Fruit fly (Drosophila melanogaster) whole organism, embryonic: ENCODE results near the gene CG7407.

ENCODE experiments used
- ATbp ChIP-seq: fragments of 200-800 bp; sonication (Bioruptor generic); optimal IDR thresholded peaks from 2 replicates; lab custom pipeline; 2017; ENCODE audit warnings: missing biosample characterization, mild to moderate bottlenecking, missing genetic modification characterization, missing genetic modification reagents
- Adf1 ChIP-seq: fragments of 200-800 bp; sonication (Bioruptor generic); IDR thresholded peaks from 2 replicates; pipeline ENCODE4 v1.3.6; 2022; ENCODE audit warnings: missing biosample characterization, missing genetic modification characterization
- CG10321 ChIP-seq: fragments of 200-800 bp; sonication (Bioruptor generic); IDR thresholded peaks from 2 replicates; pipeline ENCODE4 v1.3.6; 2022; ENCODE audit warnings: missing biosample characterization, missing genetic modification characterization
- CG10654 ChIP-seq: fragments of 200-800 bp; sonication (Bioruptor generic); optimal IDR thresholded peaks from 2 replicates; lab custom pipeline; 2016; ENCODE audit warnings: missing biosample characterization, missing genetic modification characterization
- CG11456 ChIP-seq: fragments of 200-800 bp; sonication (Bioruptor generic); IDR thresholded peaks from 3 replicates; pipeline ENCODE4 v1.3.6; 2022; ENCODE audit warnings: missing biosample characterization, missing genetic modification characterization
- CG12104 ChIP-seq: fragments of 200-800 bp; sonication (Bioruptor generic); optimal IDR thresholded peaks from 3 replicates; lab custom pipeline; 2016; ENCODE audit warnings: missing biosample characterization, missing genetic modification characterization
- CG12391 ChIP-seq: fragments of 200-800 bp; sonication (Bioruptor generic); optimal IDR thresholded peaks from 3 replicates; lab custom pipeline; 2018; ENCODE audit warnings: missing biosample characterization, mild to moderate bottlenecking, missing genetic modification characterization, moderate library complexity
- CG13287 ChIP-seq: fragments of 200-800 bp; sonication (Bioruptor generic); IDR thresholded peaks from 2 replicates; pipeline ENCODE4 v1.3.6; 2022; ENCODE audit warnings: missing biosample characterization, missing genetic modification characterization; ENCODE audit not compliant: partially characterized antibody
- CG13894 ChIP-seq: fragments of 200-800 bp; sonication (Bioruptor generic); optimal IDR thresholded peaks from 3 replicates; lab custom pipeline; 2018; ENCODE audit warnings: missing biosample characterization, mild to moderate bottlenecking, missing genetic modification characterization, moderate library complexity
- CG14014 ChIP-seq: fragments of 200-800 bp; sonication (Bioruptor generic); IDR thresholded peaks from 2 replicates; pipeline ENCODE4 v1.3.6; 2022; ENCODE audit warnings: missing biosample characterization, missing genetic modification characterization
- CG16779 ChIP-seq: fragments of 200-800 bp; sonication (Bioruptor generic); IDR thresholded peaks from 2 replicates; pipeline ENCODE4 v1.3.6; 2022; ENCODE audit warnings: missing biosample characterization, missing genetic modification characterization
- CG16815 ChIP-seq: fragments of 200-800 bp; sonication (Bioruptor generic); optimal IDR thresholded peaks from 3 replicates; lab custom pipeline; 2017; ENCODE audit warnings: missing biosample characterization, mild to moderate bottlenecking, missing genetic modification characterization
- CG17802 ChIP-seq: fragments of 200-800 bp; sonication (Bioruptor generic); optimal IDR thresholded peaks from 2 replicates; lab custom pipeline; 2018; ENCODE audit warnings: missing biosample characterization, mild to moderate bottlenecking, missing genetic modification characterization, moderate library complexity
- CG18599 ChIP-seq: fragments of 200-800 bp; sonication (Bioruptor generic); optimal IDR thresholded peaks from 3 replicates; lab custom pipeline; 2017; ENCODE audit warnings: missing biosample characterization, missing genetic modification characterization, mild to moderate bottlenecking, moderate library complexity, missing genetic modification reagents
- CG18764 ChIP-seq: fragments of 200-800 bp; sonication (Bioruptor generic); optimal IDR thresholded peaks from 3 replicates; lab custom pipeline; 2016; ENCODE audit warnings: missing biosample characterization, missing genetic modification characterization
- CG31441 ChIP-seq: fragments of 200-800 bp; sonication (Bioruptor generic); IDR thresholded peaks from 2 replicates; pipeline ENCODE4 v1.3.6; 2022; ENCODE audit warnings: missing biosample characterization, missing genetic modification characterization
- CG42726 ChIP-seq: fragments of 200-800 bp; sonication (Bioruptor generic); IDR thresholded peaks from 2 replicates; pipeline ENCODE4 v1.3.6; 2022; ENCODE audit warnings: missing biosample characterization, missing genetic modification characterization; ENCODE audit not compliant: partially characterized antibody
- CG6854 ChIP-seq: fragments of 200-800 bp; sonication (Bioruptor generic); optimal IDR thresholded peaks from 3 replicates; lab custom pipeline; 2017; ENCODE audit warnings: missing biosample characterization, mild to moderate bottlenecking, missing genetic modification characterization
- CG7786 ChIP-seq: fragments of 200-800 bp; sonication (Bioruptor generic); optimal IDR thresholded peaks from 2 replicates; lab custom pipeline; 2016; ENCODE audit warnings: missing biosample characterization, missing genetic modification characterization
- CG8089 ChIP-seq: fragments of 200-800 bp; sonication (Bioruptor generic); optimal IDR thresholded peaks from 3 replicates; lab custom pipeline; 2016; ENCODE audit warnings: missing biosample characterization, missing genetic modification characterization
- CG9215 ChIP-seq: fragments of 200-800 bp; sonication (Bioruptor generic); IDR thresholded peaks from 2 replicates; pipeline ENCODE4 v1.3.6; 2022; ENCODE audit warnings: missing biosample characterization, missing genetic modification characterization
- D ChIP-seq, 2 experiments: fragments of 200-800 bp in 1 of 2; fragments of >200 bp in 1 of 2; sonication (Bioruptor generic) in 1 of 2; optimal IDR thresholded peaks; 2 replicates in 1 of 2; 3 replicates in 1 of 2; lab custom pipeline; 2017; ENCODE audit warnings: mild to moderate bottlenecking in 1 of 2, missing biosample characterization in 1 of 2, missing genetic modification characterization in 1 of 2, missing genetic modification reagents in 1 of 2
- Dek ChIP-seq: fragments of 200-800 bp; sonication (Bioruptor generic); optimal IDR thresholded peaks from 3 replicates; lab custom pipeline; 2019; ENCODE audit warnings: missing biosample characterization, mild to moderate bottlenecking, missing genetic modification characterization, moderate library complexity
- Ets65A ChIP-seq: fragments of 200-800 bp; sonication (Bioruptor generic); peaks from one replicate; lab custom pipeline; 2016; ENCODE audit warnings: missing biosample characterization, missing genetic modification characterization
- Ets97D ChIP-seq: fragments of 200-800 bp; sonication (Bioruptor generic); optimal IDR thresholded peaks from 3 replicates; lab custom pipeline; 2016; ENCODE audit warnings: missing biosample characterization, missing genetic modification characterization
- Kr ChIP-seq: fragments of 200-800 bp; sonication (Bioruptor generic); optimal IDR thresholded peaks from 2 replicates; lab custom pipeline; 2017; ENCODE audit warnings: missing biosample characterization, mild to moderate bottlenecking, missing genetic modification characterization
- Rfx ChIP-seq: fragments of 200-800 bp; sonication (Bioruptor generic); IDR thresholded peaks from 2 replicates; pipeline ENCODE4 v1.3.6; 2022; ENCODE audit warnings: missing biosample characterization, missing genetic modification characterization
- Sox100B ChIP-seq: fragments of 200-800 bp; sonication (Bioruptor generic); optimal IDR thresholded peaks from 3 replicates; lab custom pipeline; 2018; ENCODE audit warnings: missing biosample characterization, mild to moderate bottlenecking, missing genetic modification characterization
- Usf ChIP-seq: fragments of 200-800 bp; sonication (Bioruptor generic); optimal IDR thresholded peaks from 2 replicates; lab custom pipeline; 2017; ENCODE audit warnings: missing genotype, missing biosample characterization, missing genetic modification characterization
- al ChIP-seq: fragments of 200-800 bp; sonication (Bioruptor generic); IDR thresholded peaks from 2 replicates; pipeline ENCODE4 v1.3.6; 2022; ENCODE audit warnings: missing biosample characterization, missing genetic modification characterization
- bbx ChIP-seq: fragments of 200-800 bp; sonication (Bioruptor generic); IDR thresholded peaks from 2 replicates; pipeline ENCODE4 v1.3.6; 2022; ENCODE audit warnings: missing biosample characterization, missing genetic modification characterization; ENCODE audit not compliant: partially characterized antibody
- da ChIP-seq: fragments of 200-800 bp; sonication (Bioruptor generic); optimal IDR thresholded peaks from 2 replicates; lab custom pipeline; 2016; ENCODE audit warnings: missing biosample characterization, missing genetic modification characterization
- fu2 ChIP-seq: fragments of 200-800 bp; sonication (Bioruptor generic); optimal IDR thresholded peaks from 2 replicates; lab custom pipeline; 2016; ENCODE audit warnings: missing biosample characterization, missing genetic modification characterization
- gem ChIP-seq: fragments of 200-800 bp; sonication (Bioruptor generic); optimal IDR thresholded peaks from 2 replicates; lab custom pipeline; 2019; ENCODE audit warnings: missing biosample characterization, mild to moderate bottlenecking, missing genetic modification characterization, moderate library complexity
- grau ChIP-seq: fragments of 200-800 bp; optimal IDR thresholded peaks from 3 replicates; lab custom pipeline; 2019; ENCODE audit warnings: missing biosample characterization, mild to moderate bottlenecking, missing genetic modification characterization, moderate library complexity
- jigr1 ChIP-seq: fragments of 200-800 bp; sonication (Bioruptor generic); IDR thresholded peaks from 3 replicates; pipeline ENCODE4 v1.3.6; 2022; ENCODE audit warnings: missing biosample characterization, missing genetic modification characterization
- jing ChIP-seq: fragments of 200-800 bp; sonication (Bioruptor generic); optimal IDR thresholded peaks from 2 replicates; lab custom pipeline; 2018; ENCODE audit warnings: missing biosample characterization, mild to moderate bottlenecking, missing genetic modification characterization
- jumu ChIP-seq: fragments of 200-800 bp; sonication (Bioruptor generic); optimal IDR thresholded peaks from 3 replicates; lab custom pipeline; 2016; ENCODE audit warnings: missing biosample characterization, missing genetic modification characterization
- kah ChIP-seq: fragments of 200-800 bp; sonication (Bioruptor generic); optimal IDR thresholded peaks from 2 replicates; lab custom pipeline; 2018; ENCODE audit warnings: missing biosample characterization, mild to moderate bottlenecking, missing genetic modification characterization
- pan ChIP-seq, 4 experiments: fragments of >200 bp in 3 of 4; fragments of 200-800 bp in 1 of 4; sonication (Bioruptor generic) in 1 of 4; optimal IDR thresholded peaks in 3 of 4; IDR thresholded peaks in 1 of 4; 2 replicates each; pipeline versions ENCODE4 v1.3.6 to Lab custom; 2017 to 2022; ENCODE audit warnings: missing biosample characterization in 2 of 4, missing genetic modification characterization in 2 of 4, mixed read lengths in 1 of 4
- pum ChIP-seq: fragments of 200-800 bp; sonication (Bioruptor generic); optimal IDR thresholded peaks from 2 replicates; lab custom pipeline; 2016; ENCODE audit warnings: missing biosample characterization, missing genetic modification characterization
- ranshi ChIP-seq: fragments of 200-800 bp; sonication (Bioruptor generic); IDR thresholded peaks from 2 replicates; pipeline ENCODE4 v1.3.6; 2022; ENCODE audit warnings: missing biosample characterization, missing genetic modification characterization
- rib ChIP-seq: fragments of 200-800 bp; sonication (Bioruptor generic); IDR thresholded peaks from 2 replicates; pipeline ENCODE4 v1.3.6; 2022; ENCODE audit warnings: missing biosample characterization, missing genetic modification characterization
- scrt ChIP-seq: fragments of 200-800 bp; sonication (Bioruptor generic); optimal IDR thresholded peaks from 2 replicates; lab custom pipeline; 2018; ENCODE audit warnings: missing biosample characterization, mild to moderate bottlenecking, missing genetic modification characterization, moderate library complexity
- sens-2 ChIP-seq: fragments of 200-800 bp; sonication (Bioruptor generic); IDR thresholded peaks from 2 replicates; pipeline ENCODE4 v1.3.6; 2022; ENCODE audit warnings: missing biosample characterization, missing genetic modification characterization
- slbo ChIP-seq: fragments of 200-800 bp; sonication (Bioruptor generic); IDR thresholded peaks from 2 replicates; pipeline ENCODE4 v1.3.6; 2022; ENCODE audit warnings: missing biosample characterization, missing genetic modification characterization
- sob ChIP-seq: fragments of 200-800 bp; sonication (Bioruptor generic); IDR thresholded peaks from 2 replicates; pipeline ENCODE4 v1.3.6; 2022; ENCODE audit warnings: missing biosample characterization, missing genetic modification characterization
- toy ChIP-seq: fragments of 200-800 bp; sonication (Bioruptor generic); IDR thresholded peaks from 2 replicates; pipeline ENCODE4 v1.3.6; 2022; ENCODE audit warnings: missing biosample characterization, missing genetic modification characterization
- vvl ChIP-seq: fragments of 200-800 bp; sonication (Bioruptor generic); IDR thresholded peaks from 2 replicates; pipeline ENCODE4 v1.3.6; 2022; ENCODE audit warnings: missing biosample characterization, missing genetic modification characterization
- yki ChIP-seq: fragments of >200 bp; optimal IDR thresholded peaks from 3 replicates; lab custom pipeline; 2018

Gene CG7407

dm6 chr3L:21859299-21860052, 36.2 kb downstream of the CG7407 start (continued):
- no peak for TF ChIP-seq CG11456 (GFP tag; lab: Robert Waterston, UW)
- no peak for TF ChIP-seq Kr
- TF ChIP-seq CG16779 (GFP tag; lab: Robert Waterston, UW): no peak
- no peak for TF ChIP-seq Usf
- peak; percentile 69 for TF ChIP-seq gem (tag; lab: Kevin White, UChicago)
- no peak for TF ChIP-seq Adf1 (GFP tag; lab: Robert Waterston, UW)
- TF ChIP-seq al (GFP tag; lab: Robert Waterston, UW): no peak
- no peak for TF ChIP-seq pan (optimal IDR thresholded peaks at IDR 0.05; lab: Kevin White, UChicago)
- TF ChIP-seq pan (GFP tag; optimal IDR thresholded peaks at IDR 0.05 in 1 of 2, IDR thresholded peaks at IDR 0.05 in 1 of 2): no peak
- TF ChIP-seq CG10321 (GFP tag; lab: Robert Waterston, UW): no peak
- TF ChIP-seq CG9215 (GFP tag; lab: Robert Waterston, UW): peak; percentile 8; the same call in 1 of the 2 replicates
- TF ChIP-seq jumu (GFP tag; lab: Kevin White, UChicago): no peak
- no peak for TF ChIP-seq jing
- peak; percentile 59 for TF ChIP-seq Sox100B (GFP tag; lab: Kevin White, UChicago)
- TF ChIP-seq bbx (GFP tag; lab: Robert Waterston, UW): no peak
- TF ChIP-seq CG31441 (GFP tag; lab: Robert Waterston, UW): no peak; the same call in 1 of the 2 replicates
- no peak for TF ChIP-seq sens-2
- no peak for TF ChIP-seq CG12391
- TF ChIP-seq Dek (tag; lab: Kevin White, UChicago): peak; percentile 9
- no peak for TF ChIP-seq D (optimal IDR thresholded peaks at IDR 0.05; lab: Kevin White, UChicago)
- TF ChIP-seq D (GFP tag; optimal IDR thresholded peaks at IDR 0.05; lab: Kevin White, UChicago): no peak
- TF ChIP-seq CG18764 (GFP tag; lab: Kevin White, UChicago): no peak
- no peak for TF ChIP-seq vvl (GFP tag; lab: Robert Waterston, UW)
- no peak for TF ChIP-seq jigr1 (GFP tag; lab: Robert Waterston, UW)
- TF ChIP-seq kah: no peak
- TF ChIP-seq toy (GFP tag; lab: Robert Waterston, UW): no peak
- TF ChIP-seq pum (GFP tag; lab: Kevin White, UChicago): no peak
- no peak for TF ChIP-seq da
- TF ChIP-seq CG8089: no peak
- TF ChIP-seq CG10654 (GFP tag; lab: Kevin White, UChicago): no peak
- peak; percentile 67 for TF ChIP-seq grau (tag; lab: Kevin White, UChicago)
- TF ChIP-seq CG17802 (tag; lab: Kevin White, UChicago): no peak
- no peak for TF ChIP-seq fu2 (GFP tag; lab: Kevin White, UChicago)
- no peak for TF ChIP-seq CG7786 (GFP tag; lab: Kevin White, UChicago)
- peak; percentile 28 for TF ChIP-seq scrt
- no peak for TF ChIP-seq Ets65A
- TF ChIP-seq CG42726 (GFP tag; lab: Robert Waterston, UW): no peak
- TF ChIP-seq ranshi: no peak
- peak; percentile 12 for TF ChIP-seq CG12104 (GFP tag; lab: Kevin White, UChicago)
- no peak for TF ChIP-seq rib
- TF ChIP-seq CG18599 (GFP tag; lab: Kevin White, UChicago): peak; percentile 82
- no peak for TF ChIP-seq CG13894 (tag; lab: Kevin White, UChicago)
- TF ChIP-seq CG6854 (GFP tag; lab: Kevin White, UChicago): peak; percentile 9
- TF ChIP-seq yki (lab: Kevin White, UChicago): no peak
- TF ChIP-seq CG13287: no peak
- no peak for TF ChIP-seq CG16815
- peak; percentile 43; the same call in 1 of the 2 replicates for TF ChIP-seq slbo (GFP tag; lab: Robert Waterston, UW)
- TF ChIP-seq Ets97D (GFP tag; lab: Kevin White, UChicago): no peak
- no peak for TF ChIP-seq sob (GFP tag; lab: Robert Waterston, UW)
- peak; percentile 14 for TF ChIP-seq ATbp (GFP tag; lab: Kevin White, UChicago)
- TF ChIP-seq Rfx (GFP tag; lab: Robert Waterston, UW): 0 out of 2 replicates have a peak, but pooled peaks have one; percentile 4
- TF ChIP-seq CG14014 (GFP tag; lab: Robert Waterston, UW): no peak
